Fruit fly (Drosophila melanogaster): Measurements from ENCODE around the gene CG7135.

CG7135 gene

dm6 chrX:18138297-18138696 is 34.8 kb downstream of the CG7135 start, which contains the start of gene CG43229:
Gene CG43229 (plus strand): TSS chrX:18138542.
- TF ChIP-seq Pif1A (GFP tag; optimal IDR thresholded peaks at IDR 0.05) (no peak), CG13204 (GFP tag; optimal IDR thresholded peaks at IDR 0.05) (no peak), rn (GFP tag; IDR thresholded peaks at IDR 0.05) (no peak), CG14655 (GFP tag; optimal IDR thresholded peaks at IDR 0.05) (no peak), gl (tag; optimal IDR thresholded peaks at IDR 0.05) (no peak), CG12605 (GFP tag; IDR thresholded peaks at IDR 0.05) (no peak), EcR (GFP tag; optimal IDR thresholded peaks at IDR 0.05) (no peak), CG34367 (tag; optimal IDR thresholded peaks at IDR 0.05) (no peak), CG8159 (tag; optimal IDR thresholded peaks at IDR 0.05) (no peak), CG17806 (tag; optimal IDR thresholded peaks at IDR 0.05) (no peak), CG15710 (tag; optimal IDR thresholded peaks at IDR 0.05) (no peak), Pif1B (GFP tag; optimal IDR thresholded peaks at IDR 0.05) (no peak), CG9948 (tag; optimal IDR thresholded peaks at IDR 0.05) (no peak), Snoo (tag; optimal IDR thresholded peaks at IDR 0.05) (no peak), CG10348 (GFP tag; IDR thresholded peaks at IDR 0.05) (no peak), D1 (tag; optimal IDR thresholded peaks at IDR 0.05) (no peak)

dm6 chrX:18139950-18140349 is 36.5 kb downstream of the CG7135 start:
- TF ChIP-seq Pif1A (GFP tag; optimal IDR thresholded peaks at IDR 0.05) (no peak), CG14655 (GFP tag; optimal IDR thresholded peaks at IDR 0.05) (no peak), CG8159 (tag; optimal IDR thresholded peaks at IDR 0.05) (no peak), CG9948 (tag; optimal IDR thresholded peaks at IDR 0.05) (no peak), gl (tag; optimal IDR thresholded peaks at IDR 0.05) (no peak), CG10348 (GFP tag; IDR thresholded peaks at IDR 0.05) (no peak)

dm6 chrX:18140932-18141587 is 37.6 kb downstream of the CG7135 start:
- TF ChIP-seq gl (tag; optimal IDR thresholded peaks at IDR 0.05) (no peak), CG4496 (GFP tag; IDR thresholded peaks at IDR 0.05) (no peak), Snoo (tag; optimal IDR thresholded peaks at IDR 0.05) (no peak), CG8159 (tag; optimal IDR thresholded peaks at IDR 0.05) (no peak), rn (GFP tag; IDR thresholded peaks at IDR 0.05) (no peak), CG14655 (GFP tag; optimal IDR thresholded peaks at IDR 0.05) (no peak), CG32121 (GFP tag; IDR thresholded peaks at IDR 0.05) (no peak), D1 (tag; optimal IDR thresholded peaks at IDR 0.05) (no peak), CG8301 (tag; optimal IDR thresholded peaks at IDR 0.05) (no peak)

- TF ChIP-seq rn (GFP tag; IDR thresholded peaks at IDR 0.05) (no peak), fd96Ca (GFP tag; IDR thresholded peaks at IDR 0.05) (no peak), CG34367 (tag; optimal IDR thresholded peaks at IDR 0.05) (no peak), CG32121 (GFP tag; IDR thresholded peaks at IDR 0.05) (no peak)
Measured at dm6 chrX:18149292-18149691, 45.8 kb downstream of the CG7135 start.

dm6 chrX:18151323-18151722 is 47.9 kb downstream of the CG7135 start:
- TF ChIP-seq CG8159 (tag; optimal IDR thresholded peaks at IDR 0.05) (no peak), CG10348 (GFP tag; IDR thresholded peaks at IDR 0.05) (no peak), EcR (GFP tag; optimal IDR thresholded peaks at IDR 0.05) (no peak), CG4496 (GFP tag; IDR thresholded peaks at IDR 0.05) (no peak), Snoo (tag; optimal IDR thresholded peaks at IDR 0.05) (no peak), CG12605 (GFP tag; IDR thresholded peaks at IDR 0.05) (no peak), CG14655 (GFP tag; optimal IDR thresholded peaks at IDR 0.05) (no peak), Ets98B (GFP tag; IDR thresholded peaks at IDR 0.05) (no peak), CG17806 (tag; optimal IDR thresholded peaks at IDR 0.05) (no peak), CG34367 (tag; optimal IDR thresholded peaks at IDR 0.05) (no peak), CG13204 (GFP tag; optimal IDR thresholded peaks at IDR 0.05) (no peak), Pif1A (GFP tag; optimal IDR thresholded peaks at IDR 0.05) (no peak), rn (GFP tag; IDR thresholded peaks at IDR 0.05) (no peak), CG8301 (tag; optimal IDR thresholded peaks at IDR 0.05) (no peak), CG32121 (GFP tag; IDR thresholded peaks at IDR 0.05) (no peak), CG9948 (tag; optimal IDR thresholded peaks at IDR 0.05) (no peak), CG15710 (tag; optimal IDR thresholded peaks at IDR 0.05) (no peak), Pif1B (GFP tag; optimal IDR thresholded peaks at IDR 0.05) (no peak), D1 (tag; optimal IDR thresholded peaks at IDR 0.05) (no peak), gl (tag; optimal IDR thresholded peaks at IDR 0.05) (no peak)

dm6 chrX:18153001-18153400 is 49.5 kb downstream of the CG7135 start:
- no peak for TF ChIP-seq CG13204 (GFP tag; optimal IDR thresholded peaks at IDR 0.05)
- no peak for TF ChIP-seq CG32121 (GFP tag; IDR thresholded peaks at IDR 0.05)
- TF ChIP-seq D1 (tag; optimal IDR thresholded peaks at IDR 0.05): no peak
- no peak for TF ChIP-seq CG17806 (tag; optimal IDR thresholded peaks at IDR 0.05)
- no peak for TF ChIP-seq Snoo (tag; optimal IDR thresholded peaks at IDR 0.05)
- no peak for TF ChIP-seq CG8301 (tag; optimal IDR thresholded peaks at IDR 0.05)
- TF ChIP-seq CG10348 (GFP tag; IDR thresholded peaks at IDR 0.05): no peak
- TF ChIP-seq CG12605 (GFP tag; IDR thresholded peaks at IDR 0.05): no peak
- TF ChIP-seq CG9948 (tag; optimal IDR thresholded peaks at IDR 0.05): no peak
- TF ChIP-seq Ets98B (GFP tag; IDR thresholded peaks at IDR 0.05): no peak
- TF ChIP-seq gl (tag; optimal IDR thresholded peaks at IDR 0.05): no peak
- no peak for TF ChIP-seq EcR (GFP tag; optimal IDR thresholded peaks at IDR 0.05)
